Fruit fly (Drosophila melanogaster) whole organism, embryonic: Measurements from ENCODE around the gene CG32271.

ENCODE experiments used
- Abd-B ChIP-seq: fragments of 200-800 bp; sonication (Bioruptor generic); optimal IDR thresholded peaks from 2 replicates; lab custom pipeline; 2018; ENCODE audit warnings: missing biosample characterization, mild to moderate bottlenecking, missing genetic modification characterization, moderate library complexity
- Atf-2 ChIP-seq: fragments of 200-800 bp; sonication (Bioruptor generic); optimal IDR thresholded peaks from 2 replicates; lab custom pipeline; 2016; ENCODE audit warnings: missing biosample characterization, missing genetic modification characterization
- Bteb2 ChIP-seq: fragments of 200-800 bp; sonication (Bioruptor generic); optimal IDR thresholded peaks from 2 replicates; lab custom pipeline; 2016; ENCODE audit warnings: missing biosample characterization, missing genetic modification characterization
- C15 ChIP-seq: fragments of 200-800 bp; sonication (Bioruptor generic); IDR thresholded peaks from 3 replicates; pipeline ENCODE4 v1.3.6; 2022; ENCODE audit warnings: missing biosample characterization, missing genetic modification characterization
- CG10431 ChIP-seq: fragments of 200-800 bp; sonication (Bioruptor generic); optimal IDR thresholded peaks from 3 replicates; lab custom pipeline; 2018; ENCODE audit warnings: missing biosample characterization, mild to moderate bottlenecking, missing genetic modification characterization
- CG11560 ChIP-seq: fragments of 200-800 bp; sonication (Bioruptor generic); IDR thresholded peaks from 3 replicates; pipeline ENCODE4 v1.3.6; 2022; ENCODE audit warnings: missing biosample characterization, missing genetic modification characterization
- CG12104 ChIP-seq: fragments of 200-800 bp; sonication (Bioruptor generic); optimal IDR thresholded peaks from 3 replicates; lab custom pipeline; 2016; ENCODE audit warnings: missing biosample characterization, missing genetic modification characterization
- CG12155 ChIP-seq: fragments of 200-800 bp; sonication (Bioruptor generic); optimal IDR thresholded peaks from 3 replicates; lab custom pipeline; 2016; ENCODE audit warnings: missing biosample characterization, missing genetic modification characterization
- CG17186 ChIP-seq: fragments of 200-800 bp; sonication (Bioruptor generic); optimal IDR thresholded peaks from 3 replicates; lab custom pipeline; 2017; ENCODE audit warnings: missing biosample characterization, missing genetic modification reagents, missing genetic modification characterization
- CG17361 ChIP-seq: fragments of 200-800 bp; sonication (Bioruptor generic); IDR thresholded peaks from 3 replicates; pipeline ENCODE4 v1.3.6; 2022; ENCODE audit warnings: missing biosample characterization, missing genetic modification characterization
- CG18619 ChIP-seq: fragments of 200-800 bp; sonication (Bioruptor generic); optimal IDR thresholded peaks from 3 replicates; lab custom pipeline; 2017; ENCODE audit warnings: missing biosample characterization, mild to moderate bottlenecking, missing genetic modification characterization
- CG2120 ChIP-seq: fragments of 200-800 bp; sonication (Bioruptor generic); optimal IDR thresholded peaks from 3 replicates; lab custom pipeline; 2016; ENCODE audit warnings: missing biosample characterization, missing genetic modification characterization
- CG32532 ChIP-seq: fragments of 200-800 bp; sonication (Bioruptor generic); IDR thresholded peaks from 2 replicates; pipeline ENCODE4 v1.3.6; 2022; ENCODE audit warnings: missing biosample characterization, missing genetic modification characterization
- CG6765 ChIP-seq: fragments of 200-800 bp; sonication (Bioruptor generic); optimal IDR thresholded peaks from 3 replicates; lab custom pipeline; 2017; ENCODE audit warnings: missing biosample characterization, mild to moderate bottlenecking, missing genetic modification characterization
- CG6791 ChIP-seq: fragments of 200-800 bp; sonication (Bioruptor generic); IDR thresholded peaks from 3 replicates; pipeline ENCODE4 v1.3.6; 2022; ENCODE audit warnings: missing biosample characterization, missing genetic modification characterization; ENCODE audit not compliant: partially characterized antibody
- CG6854 ChIP-seq: fragments of 200-800 bp; sonication (Bioruptor generic); optimal IDR thresholded peaks from 3 replicates; lab custom pipeline; 2017; ENCODE audit warnings: missing biosample characterization, mild to moderate bottlenecking, missing genetic modification characterization
- CG7963 ChIP-seq: fragments of 200-800 bp; sonication (Bioruptor generic); IDR thresholded peaks from 3 replicates; pipeline ENCODE4 v1.3.6; 2022; ENCODE audit warnings: missing biosample characterization, missing genetic modification characterization; ENCODE audit not compliant: partially characterized antibody
- CG9817 ChIP-seq: fragments of 200-800 bp; sonication (Bioruptor generic); optimal IDR thresholded peaks from 2 replicates; lab custom pipeline; 2018; ENCODE audit warnings: missing biosample characterization, mild to moderate bottlenecking, missing genetic modification characterization, moderate library complexity
- Chrac-16 ChIP-seq: fragments of 200-800 bp; sonication (Bioruptor generic); optimal IDR thresholded peaks from 3 replicates; lab custom pipeline; 2016; ENCODE audit warnings: missing biosample characterization, missing genetic modification characterization
- Dad ChIP-seq: fragments of 200-800 bp; sonication (Bioruptor generic); optimal IDR thresholded peaks from 3 replicates; lab custom pipeline; 2016; ENCODE audit warnings: missing biosample characterization, missing genetic modification characterization
- Hr3 ChIP-seq: fragments of 200-800 bp; sonication (Bioruptor generic); optimal IDR thresholded peaks from 3 replicates; lab custom pipeline; 2016; ENCODE audit warnings: missing biosample characterization, missing genetic modification characterization
- Max ChIP-seq: fragments of 200-800 bp; sonication (Bioruptor generic); optimal IDR thresholded peaks from 2 replicates; lab custom pipeline; 2016; ENCODE audit warnings: missing biosample characterization, mild to moderate bottlenecking, missing genetic modification characterization
- NC2α ChIP-seq: fragments of 200-800 bp; sonication (Bioruptor generic); optimal IDR thresholded peaks from 2 replicates; lab custom pipeline; 2016; ENCODE audit warnings: missing biosample characterization, missing genetic modification characterization
- Neu2 ChIP-seq: fragments of 200-800 bp; sonication (Bioruptor generic); optimal IDR thresholded peaks from 3 replicates; lab custom pipeline; 2016; ENCODE audit warnings: missing biosample characterization, missing genetic modification characterization, borderline replicate concordance
- Ravus ChIP-seq: fragments of 200-800 bp; sonication (Bioruptor generic); IDR thresholded peaks from 2 replicates; pipeline ENCODE4 v1.3.6; 2022; ENCODE audit warnings: missing biosample characterization, missing genetic modification characterization
- Ssrp ChIP-seq: fragments of 200-800 bp; sonication (Bioruptor generic); optimal IDR thresholded peaks from 2 replicates; lab custom pipeline; 2018; ENCODE audit warnings: missing biosample characterization, mild to moderate bottlenecking, missing genetic modification characterization, moderate library complexity
- TFAM ChIP-seq: fragments of 200-800 bp; sonication (Bioruptor generic); optimal IDR thresholded peaks from 2 replicates; lab custom pipeline; 2017; ENCODE audit warnings: missing biosample characterization, missing genetic modification characterization, inconsistent platforms
- amos ChIP-seq: fragments of 200-800 bp; sonication (Bioruptor generic); IDR thresholded peaks from 2 replicates; pipeline ENCODE4 v1.3.6; 2022; ENCODE audit warnings: missing biosample characterization, missing genetic modification characterization; ENCODE audit not compliant: partially characterized antibody
- cad ChIP-seq: fragments of >200 bp; optimal IDR thresholded peaks from 2 replicates; lab custom pipeline; 2017; ENCODE audit warnings: missing biosample characterization, missing genetic modification characterization
- chif ChIP-seq, 2 experiments: fragments of 200-800 bp; sonication (Bioruptor generic); optimal IDR thresholded peaks; 3 replicates each; lab custom pipeline; 2016; ENCODE audit warnings: missing biosample characterization in 2 of 2, missing genetic modification characterization in 2 of 2
- dmrt11E ChIP-seq: fragments of 200-800 bp; sonication (Bioruptor generic); optimal IDR thresholded peaks from 3 replicates; lab custom pipeline; 2018; ENCODE audit warnings: missing biosample characterization, mild to moderate bottlenecking, missing genetic modification characterization, moderate library complexity
- dmrt99B ChIP-seq: fragments of 200-800 bp; sonication (Bioruptor generic); optimal IDR thresholded peaks from 2 replicates; lab custom pipeline; 2018; ENCODE audit warnings: missing biosample characterization, mild to moderate bottlenecking, missing genetic modification characterization, moderate library complexity
- ewg ChIP-seq: fragments of 200-800 bp; sonication (Bioruptor generic); optimal IDR thresholded peaks from 3 replicates; lab custom pipeline; 2017; ENCODE audit warnings: mild to moderate bottlenecking, missing biosample characterization, missing genetic modification reagents, missing genetic modification characterization
- exex ChIP-seq: fragments of 200-800 bp; sonication (Bioruptor generic); optimal IDR thresholded peaks from 4 replicates; lab custom pipeline; 2018; ENCODE audit warnings: missing biosample characterization, mild to moderate bottlenecking, missing genetic modification characterization, moderate library complexity
- fru ChIP-seq: fragments of >200 bp; optimal IDR thresholded peaks from 2 replicates; lab custom pipeline; 2017
- gem ChIP-seq: fragments of 200-800 bp; sonication (Bioruptor generic); optimal IDR thresholded peaks from 2 replicates; lab custom pipeline; 2019; ENCODE audit warnings: missing biosample characterization, mild to moderate bottlenecking, missing genetic modification characterization, moderate library complexity
- h ChIP-seq: fragments of >200 bp; optimal IDR thresholded peaks from 2 replicates; lab custom pipeline; 2017
- hb ChIP-seq: fragments of 200-800 bp; sonication (Bioruptor generic); IDR thresholded peaks from 3 replicates; pipeline ENCODE4 v1.3.6; 2022; ENCODE audit warnings: missing biosample characterization, missing genetic modification characterization; ENCODE audit not compliant: partially characterized antibody
- kay ChIP-seq: fragments of 200-800 bp; sonication (Bioruptor generic); optimal IDR thresholded peaks from 2 replicates; lab custom pipeline; 2016; ENCODE audit warnings: missing biosample characterization, missing genetic modification characterization
- lov ChIP-seq, 2 experiments: fragments of 200-800 bp in 1 of 2; fragments of >200 bp in 1 of 2; sonication (Bioruptor generic) in 1 of 2; IDR thresholded peaks in 1 of 2; optimal IDR thresholded peaks in 1 of 2; 2 replicates in 1 of 2; 3 replicates in 1 of 2; pipeline versions ENCODE4 v1.3.6 to Lab custom; 2017 to 2022; ENCODE audit warnings: missing biosample characterization in 1 of 2, missing genetic modification characterization in 1 of 2
- nau ChIP-seq: fragments of 200-800 bp; sonication (Bioruptor generic); optimal IDR thresholded peaks from 3 replicates; lab custom pipeline; 2017; ENCODE audit warnings: missing biosample characterization, mild to moderate bottlenecking, missing genetic modification characterization, missing genetic modification reagents
- pros ChIP-seq: fragments of 200-800 bp; sonication (Bioruptor generic); optimal IDR thresholded peaks from 3 replicates; lab custom pipeline; 2019; ENCODE audit warnings: missing biosample characterization, mild to moderate bottlenecking, missing genetic modification characterization, moderate library complexity
- psq ChIP-seq: fragments of 200-800 bp; sonication (Bioruptor generic); optimal IDR thresholded peaks from 2 replicates; lab custom pipeline; 2017; ENCODE audit warnings: missing biosample characterization, missing genetic modification characterization
- pum ChIP-seq: fragments of 200-800 bp; sonication (Bioruptor generic); optimal IDR thresholded peaks from 2 replicates; lab custom pipeline; 2016; ENCODE audit warnings: missing biosample characterization, missing genetic modification characterization
- sr ChIP-seq: fragments of 200-800 bp; sonication (Bioruptor generic); IDR thresholded peaks from 3 replicates; pipeline ENCODE4 v1.3.6; 2022; ENCODE audit warnings: missing biosample characterization, missing genetic modification characterization
- sug ChIP-seq: fragments of 200-800 bp; optimal IDR thresholded peaks from 2 replicates; lab custom pipeline; 2019; ENCODE audit warnings: missing biosample characterization, mild to moderate bottlenecking, missing genetic modification characterization, moderate library complexity
- twi ChIP-seq: fragments of 200-800 bp; optimal IDR thresholded peaks from 2 replicates; lab custom pipeline; 2019; ENCODE audit warnings: missing biosample characterization, mild to moderate bottlenecking, missing genetic modification characterization, moderate library complexity
- unpg ChIP-seq: fragments of 200-800 bp; sonication (Bioruptor generic); optimal IDR thresholded peaks from 3 replicates; lab custom pipeline; 2018; ENCODE audit warnings: missing biosample characterization, mild to moderate bottlenecking, missing genetic modification characterization, moderate library complexity
- wek ChIP-seq: fragments of 200-800 bp; sonication (Bioruptor generic); optimal IDR thresholded peaks from 3 replicates; lab custom pipeline; 2018; ENCODE audit warnings: missing biosample characterization, mild to moderate bottlenecking, missing genetic modification characterization, moderate library complexity
- zf30C ChIP-seq: fragments of 200-800 bp; sonication (Bioruptor generic); optimal IDR thresholded peaks from 3 replicates; lab custom pipeline; 2018; ENCODE audit warnings: missing biosample characterization, mild to moderate bottlenecking, missing genetic modification characterization

CG32271 gene

DNA sequence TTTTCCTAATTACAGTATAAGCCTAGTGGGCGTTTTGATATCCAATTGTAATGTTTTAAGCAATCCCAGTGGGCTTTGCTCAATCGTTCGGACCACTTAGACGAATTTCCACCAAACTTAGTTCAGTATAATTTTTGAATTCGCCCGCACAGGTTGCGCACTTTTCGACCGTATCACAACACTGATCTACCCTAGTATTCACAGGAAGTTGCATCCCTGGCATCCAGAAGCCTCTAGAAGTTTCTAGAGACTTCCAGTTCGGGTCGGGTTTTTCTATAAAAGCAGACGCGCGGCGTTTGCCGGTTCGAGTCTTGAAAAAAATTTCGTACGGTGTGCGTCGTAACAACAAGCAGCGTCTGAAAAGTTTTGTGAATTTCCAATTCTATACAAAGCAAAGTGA, 10.1 kb downstream of the CG32271 start, which contains the start of gene Hsp83 (continued):
- TF ChIP-seq CG32532 (GFP tag; lab: Robert Waterston, UW) (peak; percentile 95), psq (GFP tag; lab: Kevin White, UChicago) (peak; percentile 78), Chrac-16 (peak; percentile 79), CG6854 (GFP tag; lab: Kevin White, UChicago) (peak; percentile 99), CG10431 (GFP tag; lab: Kevin White, UChicago) (peak; percentile 99), kay (GFP tag; lab: Kevin White, UChicago) (peak; percentile 63), zf30C (peak; percentile 84), CG17186 (GFP tag; lab: Kevin White, UChicago) (peak; percentile 96), CG11560 (tag; lab: Robert Waterston, UW) (no peak; the same call in 2 of the 3 replicates), Hr3 (peak; percentile 73), wek (GFP tag; lab: Kevin White, UChicago) (peak; percentile 97), cad (GFP tag; lab: Kevin White, UChicago) (no peak), CG17361 (GFP tag; lab: Robert Waterston, UW) (peak; percentile 81), dmrt11E (peak; percentile 81), NC2α (GFP tag; lab: Kevin White, UChicago) (peak; percentile 93), Dad (GFP tag; lab: Kevin White, UChicago) (peak; percentile 95), CG6765 (GFP tag; lab: Kevin White, UChicago) (peak; percentile 100), CG9817 (tag; lab: Kevin White, UChicago) (peak; percentile 88), Ssrp (tag; lab: Kevin White, UChicago) (peak; percentile 58), dmrt99B (tag; lab: Kevin White, UChicago) (peak; percentile 88), chif (GFP tag; optimal IDR thresholded peaks at IDR 0.05; lab: Kevin White, UChicago) (peak; percentile 81 to 91), sug (tag; lab: Kevin White, UChicago) (peak; percentile 92), sr (GFP tag; lab: Robert Waterston, UW) (peak; percentile 96), h (lab: Kevin White, UChicago) (no peak), CG2120 (GFP tag; lab: Kevin White, UChicago) (peak; percentile 86), gem (tag; lab: Kevin White, UChicago) (peak; percentile 77), pum (GFP tag; lab: Kevin White, UChicago) (peak; percentile 81), hb (GFP tag; lab: Robert Waterston, UW) (no peak), Atf-2 (GFP tag; lab: Kevin White, UChicago) (peak; percentile 84), CG12104 (peak; percentile 96), twi (tag; lab: Kevin White, UChicago) (peak; percentile 76), CG18619 (GFP tag; lab: Kevin White, UChicago) (peak; percentile 98), nau (GFP tag; lab: Kevin White, UChicago) (peak; percentile 99), CG7963 (GFP tag; lab: Robert Waterston, UW) (no peak), Abd-B (GFP tag; lab: Kevin White, UChicago) (no peak), C15 (GFP tag; lab: Robert Waterston, UW) (peak; percentile 80; the same call in 2 of the 3 replicates), pros (peak; percentile 82), amos (peak; percentile 3; the same call in 1 of the 2 replicates), Bteb2 (GFP tag; lab: Kevin White, UChicago) (peak; percentile 90), Neu2 (GFP tag; lab: Kevin White, UChicago) (peak; percentile 59), lov (optimal IDR thresholded peaks at IDR 0.05; lab: Kevin White, UChicago) (no peak), lov (GFP tag; IDR thresholded peaks at IDR 0.05; lab: Robert Waterston, UW) (peak; percentile 98), CG6791 (GFP tag; lab: Robert Waterston, UW) (peak; percentile 23; the same call in 1 of the 3 replicates), fru (no peak), exex (tag; lab: Kevin White, UChicago) (peak; percentile 84), Max (GFP tag; lab: Kevin White, UChicago) (peak; percentile 87), ewg (GFP tag; lab: Kevin White, UChicago) (peak; percentile 88), CG12155 (GFP tag; lab: Kevin White, UChicago) (peak; percentile 74), Ravus (peak; percentile 25; the same call in 1 of the 2 replicates), TFAM (GFP tag; lab: Kevin White, UChicago) (peak; percentile 89), unpg (peak; percentile 94)
